Fruit fly (Drosophila melanogaster) whole organism, prepupa: ENCODE data around the gene ThrRS.

ENCODE experiments used
- Blimp-1 ChIP-seq: fragments of 200-800 bp; sonication (Bioruptor generic); optimal IDR thresholded peaks from 3 replicates; lab custom pipeline; 2017; ENCODE audit warnings: missing biosample characterization, missing genetic modification characterization, mild to moderate bottlenecking, moderate library complexity, missing genetic modification reagents
- CG11294 ChIP-seq: fragments of 200-800 bp; sonication (Bioruptor generic); IDR thresholded peaks from 2 replicates; pipeline ENCODE4 v1.3.6; 2022; ENCODE audit warnings: missing biosample characterization, missing genetic modification characterization
- CG15336 ChIP-seq: fragments of 200-800 bp; sonication (Bioruptor generic); IDR thresholded peaks from 2 replicates; pipeline ENCODE4 v1.3.6; 2022; ENCODE audit warnings: missing biosample characterization, missing genetic modification characterization
- CG16779 ChIP-seq: fragments of 200-800 bp; sonication (Bioruptor generic); optimal IDR thresholded peaks from 3 replicates; lab custom pipeline; 2017; ENCODE audit warnings: missing biosample characterization, mild to moderate bottlenecking, missing genetic modification characterization
- CG3032 ChIP-seq: fragments of 200-800 bp; optimal IDR thresholded peaks from 2 replicates; lab custom pipeline; 2019; ENCODE audit warnings: missing biosample characterization, mild to moderate bottlenecking, missing genetic modification characterization, moderate library complexity
- CG31627 ChIP-seq: fragments of 200-800 bp; sonication (Bioruptor generic); optimal IDR thresholded peaks from 3 replicates; lab custom pipeline; 2016; ENCODE audit warnings: missing biosample characterization, missing genetic modification characterization
- CG3919 ChIP-seq: fragments of 200-800 bp; sonication (Bioruptor generic); optimal IDR thresholded peaks from 3 replicates; lab custom pipeline; 2016; ENCODE audit warnings: missing biosample characterization, missing genetic modification characterization
- CG6163 ChIP-seq: fragments of 200-800 bp; sonication (Bioruptor generic); IDR thresholded peaks from 3 replicates; pipeline ENCODE4 v1.3.6; 2022; ENCODE audit warnings: missing biosample characterization, missing genetic modification characterization
- CG6792 ChIP-seq: fragments of 200-800 bp; sonication (Bioruptor generic); optimal IDR thresholded peaks from 3 replicates; lab custom pipeline; 2016; ENCODE audit warnings: missing biosample characterization, missing genetic modification characterization
- CG6854 ChIP-seq: fragments of 200-800 bp; sonication (Bioruptor generic); optimal IDR thresholded peaks from 2 replicates; lab custom pipeline; 2017; ENCODE audit warnings: missing biosample characterization, mild to moderate bottlenecking, missing genetic modification characterization
- CG7368 ChIP-seq: fragments of 200-800 bp; sonication (Bioruptor generic); optimal IDR thresholded peaks from 3 replicates; lab custom pipeline; 2016; ENCODE audit warnings: missing biosample characterization, missing genetic modification characterization
- CG8119 ChIP-seq: fragments of 200-800 bp; sonication (Bioruptor generic); IDR thresholded peaks from 3 replicates; pipeline ENCODE4 v1.3.6; 2022; ENCODE audit warnings: missing biosample characterization, missing genetic modification characterization
- CG8319 ChIP-seq: fragments of 200-800 bp; sonication (Bioruptor generic); optimal IDR thresholded peaks from 3 replicates; lab custom pipeline; 2016; ENCODE audit warnings: missing biosample characterization, missing genetic modification characterization
- Eip75B ChIP-seq: fragments of 200-800 bp; sonication (Bioruptor generic); optimal IDR thresholded peaks from 3 replicates; lab custom pipeline; 2016; ENCODE audit warnings: missing biosample characterization, missing genetic modification characterization
- Eip78C ChIP-seq: fragments of 200-800 bp; sonication (Bioruptor generic); peaks from one replicate; lab custom pipeline; 2016; ENCODE audit warnings: missing biosample characterization, missing genetic modification characterization
- Ets21C ChIP-seq: fragments of 200-800 bp; sonication (Bioruptor generic); optimal IDR thresholded peaks from 3 replicates; lab custom pipeline; 2016; ENCODE audit warnings: missing biosample characterization, missing genetic modification characterization
- Ets96B ChIP-seq: fragments of 200-800 bp; optimal IDR thresholded peaks from 2 replicates; lab custom pipeline; 2019; ENCODE audit warnings: missing biosample characterization, mild to moderate bottlenecking, missing genetic modification characterization, moderate library complexity
- Lpt ChIP-seq: fragments of 200-800 bp; sonication (Bioruptor generic); optimal IDR thresholded peaks from 3 replicates; lab custom pipeline; 2016; ENCODE audit warnings: missing biosample characterization, missing genetic modification characterization
- Met ChIP-seq: fragments of 200-800 bp; sonication (Bioruptor generic); optimal IDR thresholded peaks from 3 replicates; lab custom pipeline; 2016; ENCODE audit warnings: missing biosample characterization, missing genetic modification characterization
- Smox ChIP-seq: fragments of 200-800 bp; sonication (Bioruptor generic); optimal IDR thresholded peaks from 3 replicates; lab custom pipeline; 2016; ENCODE audit warnings: missing biosample characterization, missing genetic modification characterization
- Sox14 ChIP-seq: fragments of 200-800 bp; sonication (Bioruptor generic); optimal IDR thresholded peaks from 3 replicates; lab custom pipeline; 2016; ENCODE audit warnings: missing biosample characterization, missing genetic modification characterization
- achi ChIP-seq: fragments of 200-800 bp; sonication (Bioruptor generic); optimal IDR thresholded peaks from 3 replicates; lab custom pipeline; 2016; ENCODE audit warnings: missing biosample characterization, missing genetic modification characterization
- cyc ChIP-seq: fragments of 200-800 bp; sonication (Bioruptor generic); optimal IDR thresholded peaks from 3 replicates; lab custom pipeline; 2016; ENCODE audit warnings: missing biosample characterization, missing genetic modification characterization
- eg ChIP-seq: fragments of 200-800 bp; sonication (Bioruptor generic); IDR thresholded peaks from 3 replicates; pipeline ENCODE4 v1.3.6; 2022; ENCODE audit warnings: missing biosample characterization, missing genetic modification characterization
- esn ChIP-seq: fragments of 200-800 bp; sonication (Bioruptor generic); optimal IDR thresholded peaks from 2 replicates; lab custom pipeline; 2016; ENCODE audit warnings: missing biosample characterization, mild to moderate bottlenecking, missing genetic modification characterization, moderate library complexity
- fd85E ChIP-seq: fragments of 200-800 bp; sonication (Bioruptor generic); optimal IDR thresholded peaks from 3 replicates; lab custom pipeline; 2016; ENCODE audit warnings: missing biosample characterization, missing genetic modification characterization
- fkh ChIP-seq: fragments of 200-800 bp; sonication (Bioruptor generic); optimal IDR thresholded peaks from 3 replicates; lab custom pipeline; 2017; ENCODE audit warnings: missing biosample characterization, mild to moderate bottlenecking, missing genetic modification characterization, moderate library complexity
- lz ChIP-seq: fragments of 200-800 bp; sonication (Bioruptor generic); optimal IDR thresholded peaks from 3 replicates; lab custom pipeline; 2016; ENCODE audit warnings: missing biosample characterization, missing genetic modification characterization
- spab ChIP-seq: fragments of 200-800 bp; sonication (Bioruptor generic); optimal IDR thresholded peaks from 2 replicates; lab custom pipeline; 2017; ENCODE audit warnings: missing biosample characterization, mild to moderate bottlenecking, missing genetic modification characterization, missing genetic modification reagents
- ss ChIP-seq, 2 experiments: fragments of 200-800 bp; sonication (Bioruptor generic); optimal IDR thresholded peaks; 2 replicates in 1 of 2; 3 replicates in 1 of 2; lab custom pipeline; 2017 to 2018; ENCODE audit warnings: mild to moderate bottlenecking in 2 of 2, missing biosample characterization in 2 of 2, missing genetic modification characterization in 2 of 2, moderate library complexity in 1 of 2
- vri ChIP-seq: fragments of 200-800 bp; sonication (Bioruptor generic); optimal IDR thresholded peaks from 3 replicates; lab custom pipeline; 2016; ENCODE audit warnings: missing biosample characterization, mild to moderate bottlenecking, missing genetic modification characterization

ThrRS gene

DNA sequence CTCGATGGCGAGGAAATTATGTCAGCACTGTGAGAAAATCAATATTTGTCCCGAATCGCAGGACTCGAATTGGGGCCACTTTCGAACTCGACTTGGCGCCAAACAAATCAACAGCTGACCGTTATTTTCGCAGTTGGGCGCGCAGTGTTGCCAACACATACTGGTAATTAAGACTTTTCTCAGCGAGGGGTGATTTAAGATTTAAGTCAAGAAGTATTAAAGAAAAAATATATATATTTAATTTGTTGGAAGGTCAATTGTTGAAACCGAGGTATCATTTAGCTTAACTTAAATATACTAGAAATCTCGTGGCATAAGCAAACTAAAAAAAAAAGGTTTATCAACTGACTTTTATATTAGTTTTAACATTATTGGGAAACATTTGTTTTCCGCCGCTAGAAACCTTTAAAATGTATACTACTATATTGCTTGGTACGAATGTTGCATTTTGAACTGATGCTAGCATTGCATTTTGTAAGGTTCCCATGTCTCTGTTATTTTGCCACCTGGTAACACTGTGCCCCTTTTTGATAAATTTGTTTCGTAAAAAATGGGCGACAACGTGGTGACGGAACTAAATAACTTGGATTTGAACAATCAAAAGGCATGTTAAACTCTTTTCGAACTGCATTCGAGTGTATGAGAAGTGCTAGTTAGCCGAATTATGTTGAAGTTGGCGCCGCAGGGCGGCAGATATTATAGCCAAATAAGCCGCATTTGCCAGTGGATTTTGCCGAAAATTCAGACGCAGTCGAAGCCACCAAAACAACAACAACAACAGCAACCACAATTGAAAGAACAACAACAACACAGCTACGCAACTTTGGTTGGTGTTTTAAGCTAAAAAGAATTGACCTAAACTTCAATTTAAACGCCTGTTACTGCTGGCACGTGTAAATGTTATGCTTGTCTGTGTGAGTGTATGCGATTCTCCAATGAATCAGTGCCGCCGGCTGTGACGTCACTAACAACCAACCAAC is at the start of gene ThrRS, which contains the start of gene Patsas (continued):
- TF ChIP-seq Met (no peak), CG3919 (GFP tag; lab: Kevin White, UChicago) (peak; percentile 84), Blimp-1 (GFP tag; lab: Kevin White, UChicago) (no peak), Ets96B (peak; percentile 60), eg (GFP tag; lab: Robert Waterston, UW) (peak; percentile 91), vri (GFP tag; lab: Kevin White, UChicago) (no peak), spab (GFP tag; lab: Kevin White, UChicago) (no peak), Lpt (peak; percentile 80), CG8319 (GFP tag; lab: Kevin White, UChicago) (peak; percentile 72), CG6854 (GFP tag; lab: Kevin White, UChicago) (no peak)
- TF ChIP-seq, all 60 proteins: peak for 36

DNA sequence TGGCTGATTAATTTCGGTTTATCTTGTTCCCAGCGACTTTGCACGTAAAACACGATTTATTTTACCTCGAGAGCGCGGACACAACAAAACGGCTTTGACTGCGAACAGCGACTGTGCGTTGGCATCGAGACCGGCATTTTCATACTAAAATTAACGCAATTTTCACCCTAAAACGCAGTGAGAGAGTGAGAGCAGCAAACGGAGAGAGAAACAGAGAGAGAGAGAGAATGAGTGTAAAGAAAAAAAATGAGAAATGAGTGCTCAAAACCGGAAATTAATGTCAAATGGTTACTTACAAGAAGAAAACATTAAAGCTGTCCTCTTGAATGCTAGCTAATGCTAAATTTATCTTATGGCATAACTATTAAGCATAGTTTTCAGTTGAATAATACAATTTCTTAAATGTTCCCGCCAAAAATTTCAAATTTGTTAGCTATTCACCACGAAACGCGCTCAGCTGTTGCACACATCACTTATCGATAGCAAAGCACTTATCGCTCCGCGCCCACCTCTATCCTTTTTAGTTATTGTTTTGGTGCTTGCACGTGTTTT is 47.6 kb upstream of the ThrRS start, which contains the start of the genes JhI-21, RpL7-like and CG34164:
Gene JhI-21 (minus strand): TSS at position 206 of the 552 bp plus-strand sequence.
Gene RpL7-like (plus strand): TSS at position 490 of the 552 bp plus-strand sequence.
Gene CG34164 (plus strand): TSS at position 512 of the 552 bp plus-strand sequence.
- TF ChIP-seq esn (GFP tag; lab: Kevin White, UChicago) (peak; percentile 40), achi (peak; percentile 44), CG6792 (GFP tag; lab: Kevin White, UChicago) (peak; percentile 1), fkh (GFP tag; lab: Kevin White, UChicago) (no peak), CG15336 (GFP tag; lab: Robert Waterston, UW) (peak; percentile 50; the same call in 1 of the 2 replicates), Eip75B (no peak), CG16779 (tag; lab: Kevin White, UChicago) (peak; percentile 61), Ets96B (no peak), Eip78C (GFP tag; lab: Kevin White, UChicago) (peak; percentile 77), CG6854 (GFP tag; lab: Kevin White, UChicago) (peak; percentile 61), CG8119 (peak; percentile 49; the same call in 2 of the 3 replicates), fd85E (GFP tag; lab: Kevin White, UChicago) (no peak)

DNA sequence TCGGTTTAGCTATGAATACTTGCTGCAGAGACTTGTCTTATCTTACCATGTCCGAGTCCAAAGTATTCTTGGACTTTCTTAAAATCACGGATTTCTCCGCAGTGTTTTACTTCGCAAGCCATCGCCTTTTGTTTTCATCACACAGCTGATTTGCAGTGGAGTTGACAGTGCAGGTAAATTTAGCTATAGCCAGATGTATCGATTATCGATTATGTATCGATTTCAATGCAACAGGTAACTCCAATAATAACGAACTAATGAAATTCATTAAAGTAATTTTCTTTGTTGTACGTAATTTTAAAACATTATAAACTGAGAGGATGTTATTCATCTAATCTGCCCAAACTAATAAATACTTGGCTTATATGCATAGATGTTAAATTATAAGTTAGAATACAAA is 40.5 kb upstream of the ThrRS start, which contains the start of gene Rab3-GAP:
Gene Rab3-GAP (minus strand): TSS at position 150 of the 400 bp plus-strand sequence.
- peak; percentile 35 for TF ChIP-seq lz (GFP tag; lab: Kevin White, UChicago)
- TF ChIP-seq esn (GFP tag; lab: Kevin White, UChicago), result peak; percentile 70
- TF ChIP-seq CG6854 (GFP tag; lab: Kevin White, UChicago), result peak; percentile 40
- TF ChIP-seq Eip78C (GFP tag; lab: Kevin White, UChicago), result peak; percentile 73
- peak; percentile 15 for TF ChIP-seq CG3032 (tag; lab: Kevin White, UChicago)
- peak; percentile 22; the same call in 1 of the 3 replicates for TF ChIP-seq CG8119
- TF ChIP-seq fkh (GFP tag; lab: Kevin White, UChicago), result no peak
- TF ChIP-seq CG7368 (GFP tag; lab: Kevin White, UChicago), result no peak
- TF ChIP-seq Smox (GFP tag; lab: Kevin White, UChicago), result no peak
- TF ChIP-seq CG8319 (GFP tag; lab: Kevin White, UChicago), result no peak
- no peak for TF ChIP-seq CG3919 (GFP tag; lab: Kevin White, UChicago)
- peak; percentile 0 for TF ChIP-seq Ets21C (GFP tag; lab: Kevin White, UChicago)
- TF ChIP-seq CG11294 (GFP tag; lab: Robert Waterston, UW), result no peak
- no peak for TF ChIP-seq vri (GFP tag; lab: Kevin White, UChicago)
- peak; percentile 30 for TF ChIP-seq CG31627
- TF ChIP-seq Sox14 (GFP tag; lab: Kevin White, UChicago), result peak; percentile 62
- TF ChIP-seq CG16779 (tag; lab: Kevin White, UChicago), result no peak
- TF ChIP-seq cyc, result no peak
- no peak for TF ChIP-seq ss (GFP tag; optimal IDR thresholded peaks at IDR 0.05; lab: Kevin White, UChicago)
- peak; percentile 50; the same call in 1 of the 3 replicates for TF ChIP-seq eg (GFP tag; lab: Robert Waterston, UW)
- TF ChIP-seq CG6163, result no peak; the same call in 2 of the 3 replicates
